Fruit fly (Drosophila melanogaster) whole organism, embryonic: ENCODE data around the gene CG14174.

ENCODE experiments used
- Abd-B ChIP-seq: fragments of 200-800 bp; sonication (Bioruptor generic); optimal IDR thresholded peaks from 2 replicates; lab custom pipeline; 2018; ENCODE audit warnings: missing biosample characterization, mild to moderate bottlenecking, missing genetic modification characterization, moderate library complexity
- Aef1 ChIP-seq: fragments of 200-800 bp; sonication (Bioruptor generic); IDR thresholded peaks from 3 replicates; pipeline ENCODE4 v1.3.6; 2022; ENCODE audit warnings: missing biosample characterization, missing genetic modification characterization
- Bdp1 ChIP-seq: fragments of 200-800 bp; sonication (Bioruptor generic); optimal IDR thresholded peaks from 3 replicates; lab custom pipeline; 2016; ENCODE audit warnings: missing biosample characterization, missing genetic modification characterization
- Bgb ChIP-seq: fragments of 200-800 bp; sonication (Bioruptor generic); IDR thresholded peaks from 2 replicates; pipeline ENCODE4 v1.3.6; 2022; ENCODE audit warnings: missing biosample characterization, missing genetic modification characterization; ENCODE audit not compliant: partially characterized antibody
- CG10462 ChIP-seq: fragments of 200-800 bp; sonication (Bioruptor generic); optimal IDR thresholded peaks from 2 replicates; lab custom pipeline; 2016; ENCODE audit warnings: missing biosample characterization, missing genetic modification characterization
- CG1233 ChIP-seq: fragments of 200-800 bp; sonication (Bioruptor generic); optimal IDR thresholded peaks from 4 replicates; lab custom pipeline; 2018; ENCODE audit warnings: missing biosample characterization, mild to moderate bottlenecking, missing genetic modification characterization
- CG1602 ChIP-seq: fragments of 200-800 bp; sonication (Bioruptor generic); optimal IDR thresholded peaks from 3 replicates; lab custom pipeline; 2016; ENCODE audit warnings: missing biosample characterization, missing genetic modification characterization
- CG2875 ChIP-seq: fragments of 200-800 bp; sonication (Bioruptor generic); optimal IDR thresholded peaks from 2 replicates; lab custom pipeline; 2017; ENCODE audit warnings: missing biosample characterization, mild to moderate bottlenecking, missing genetic modification characterization, missing genetic modification reagents
- CG4360 ChIP-seq: fragments of 200-800 bp; sonication (Bioruptor generic); IDR thresholded peaks from 2 replicates; pipeline ENCODE4 v1.3.6; 2022; ENCODE audit warnings: missing biosample characterization, missing genetic modification characterization
- CG4617 ChIP-seq: fragments of 200-800 bp; sonication (Bioruptor generic); optimal IDR thresholded peaks from 3 replicates; lab custom pipeline; 2016; ENCODE audit warnings: missing biosample characterization, missing genetic modification characterization, borderline replicate concordance
- CG4707 ChIP-seq: fragments of 200-800 bp; sonication (Bioruptor generic); optimal IDR thresholded peaks from 2 replicates; lab custom pipeline; 2018; ENCODE audit warnings: missing biosample characterization, mild to moderate bottlenecking, missing genetic modification characterization, moderate library complexity
- CG4730 ChIP-seq: fragments of 200-800 bp; sonication (Bioruptor generic); IDR thresholded peaks from 2 replicates; pipeline ENCODE4 v1.3.6; 2022; ENCODE audit warnings: missing biosample characterization, missing genetic modification characterization
- CG7271 ChIP-seq: fragments of 200-800 bp; sonication (Bioruptor generic); optimal IDR thresholded peaks from 2 replicates; lab custom pipeline; 2018; ENCODE audit warnings: missing biosample characterization, mild to moderate bottlenecking, missing genetic modification characterization, moderate library complexity
- CG8478 ChIP-seq: fragments of >200 bp; optimal IDR thresholded peaks from 2 replicates; lab custom pipeline; 2018
- CG9609 ChIP-seq: fragments of 200-800 bp; sonication (Bioruptor generic); optimal IDR thresholded peaks from 3 replicates; lab custom pipeline; 2016; ENCODE audit warnings: missing biosample characterization, missing genetic modification characterization
- CG9797 ChIP-seq: fragments of 200-800 bp; sonication (Bioruptor generic); optimal IDR thresholded peaks from 3 replicates; lab custom pipeline; 2018; ENCODE audit warnings: missing biosample characterization, mild to moderate bottlenecking, missing genetic modification characterization
- D ChIP-seq, 2 experiments: fragments of 200-800 bp in 1 of 2; fragments of >200 bp in 1 of 2; sonication (Bioruptor generic) in 1 of 2; optimal IDR thresholded peaks; 2 replicates in 1 of 2; 3 replicates in 1 of 2; lab custom pipeline; 2017; ENCODE audit warnings: mild to moderate bottlenecking in 1 of 2, missing biosample characterization in 1 of 2, missing genetic modification characterization in 1 of 2, missing genetic modification reagents in 1 of 2
- Dref ChIP-seq: fragments of 200-800 bp; sonication (Bioruptor generic); IDR thresholded peaks from 2 replicates; pipeline ENCODE4 v1.3.6; 2022; ENCODE audit warnings: missing biosample characterization, missing genetic modification characterization
- GATAe ChIP-seq: fragments of 200-800 bp; sonication (Bioruptor generic); conservative IDR thresholded peaks from 2 replicates; pipeline ENCODE4 v1.3.6; 2022; ENCODE audit warnings: missing biosample characterization, missing genetic modification characterization
- Hey ChIP-seq: fragments of 200-800 bp; sonication (Bioruptor generic); optimal IDR thresholded peaks from 3 replicates; lab custom pipeline; 2018; ENCODE audit warnings: missing biosample characterization, mild to moderate bottlenecking, missing genetic modification characterization
- HmgD ChIP-seq: fragments of 200-800 bp; sonication (Bioruptor generic); optimal IDR thresholded peaks from 3 replicates; lab custom pipeline; 2016; ENCODE audit warnings: missing biosample characterization, missing genetic modification characterization
- Hr78 ChIP-seq, 2 experiments: fragments of 200-800 bp in 1 of 2; fragments of >200 bp in 1 of 2; sonication (Bioruptor generic) in 1 of 2; optimal IDR thresholded peaks; 2 replicates each; lab custom pipeline; 2017 to 2019; ENCODE audit warnings: missing biosample characterization in 2 of 2, missing genetic modification characterization in 2 of 2, mild to moderate bottlenecking in 1 of 2, moderate library complexity in 1 of 2
- MBD-R2 ChIP-seq: fragments of 200-800 bp; sonication (Bioruptor generic); IDR thresholded peaks from 2 replicates; pipeline ENCODE4 v1.3.6; 2022; ENCODE audit warnings: missing biosample characterization, missing genetic modification characterization
- MESR4 ChIP-seq: fragments of 200-800 bp; sonication (Bioruptor generic); optimal IDR thresholded peaks from 2 replicates; lab custom pipeline; 2018; ENCODE audit warnings: missing biosample characterization, mild to moderate bottlenecking, missing genetic modification characterization, moderate library complexity
- Med ChIP-seq: fragments of 200-800 bp; sonication (Bioruptor generic); peaks from one replicate; lab custom pipeline; 2016; ENCODE audit warnings: missing biosample characterization, missing genetic modification characterization, mild to moderate bottlenecking, inconsistent platforms, moderate library complexity
- Oli ChIP-seq: fragments of 200-800 bp; sonication (Bioruptor generic); optimal IDR thresholded peaks from 2 replicates; lab custom pipeline; 2018; ENCODE audit warnings: missing biosample characterization, mild to moderate bottlenecking, missing genetic modification characterization, moderate library complexity
- Opbp ChIP-seq: fragments of 200-800 bp; sonication (Bioruptor generic); IDR thresholded peaks from 3 replicates; pipeline ENCODE4 v1.3.6; 2022; ENCODE audit warnings: missing biosample characterization, missing genetic modification characterization; ENCODE audit not compliant: partially characterized antibody
- Ptx1 ChIP-seq: fragments of 200-800 bp; sonication (Bioruptor generic); IDR thresholded peaks from 2 replicates; pipeline ENCODE4 v1.3.6; 2022; ENCODE audit warnings: missing biosample characterization, missing genetic modification characterization
- Sox102F ChIP-seq: fragments of 200-800 bp; sonication (Bioruptor generic); optimal IDR thresholded peaks from 2 replicates; lab custom pipeline; 2018; ENCODE audit warnings: missing biosample characterization, mild to moderate bottlenecking, missing genetic modification characterization, moderate library complexity
- amos ChIP-seq: fragments of 200-800 bp; sonication (Bioruptor generic); IDR thresholded peaks from 2 replicates; pipeline ENCODE4 v1.3.6; 2022; ENCODE audit warnings: missing biosample characterization, missing genetic modification characterization; ENCODE audit not compliant: partially characterized antibody
- bigmax ChIP-seq: fragments of 200-800 bp; sonication (Bioruptor generic); optimal IDR thresholded peaks from 2 replicates; lab custom pipeline; 2018; ENCODE audit warnings: missing biosample characterization, mild to moderate bottlenecking, missing genetic modification characterization
- crol ChIP-seq: fragments of 200-800 bp; sonication (Bioruptor generic); IDR thresholded peaks from 2 replicates; pipeline ENCODE4 v1.3.6; 2022; ENCODE audit warnings: missing biosample characterization, missing genetic modification characterization
- da ChIP-seq: fragments of 200-800 bp; sonication (Bioruptor generic); optimal IDR thresholded peaks from 2 replicates; lab custom pipeline; 2016; ENCODE audit warnings: missing biosample characterization, missing genetic modification characterization
- hbn ChIP-seq: fragments of 200-800 bp; sonication (Bioruptor generic); IDR thresholded peaks from 2 replicates; pipeline ENCODE4 v1.3.6; 2022; ENCODE audit warnings: missing biosample characterization, missing genetic modification characterization; ENCODE audit not compliant: partially characterized antibody
- her ChIP-seq: fragments of 200-800 bp; sonication (Bioruptor generic); optimal IDR thresholded peaks from 2 replicates; lab custom pipeline; 2016; ENCODE audit warnings: missing biosample characterization, missing genetic modification characterization
- kay ChIP-seq: fragments of 200-800 bp; sonication (Bioruptor generic); optimal IDR thresholded peaks from 2 replicates; lab custom pipeline; 2016; ENCODE audit warnings: missing biosample characterization, missing genetic modification characterization
- klu ChIP-seq: fragments of 200-800 bp; sonication (Bioruptor generic); IDR thresholded peaks from 2 replicates; pipeline ENCODE4 v1.3.6; 2022; ENCODE audit warnings: missing biosample characterization, missing genetic modification characterization
- mirr ChIP-seq: fragments of 200-800 bp; sonication (Bioruptor generic); optimal IDR thresholded peaks from 3 replicates; lab custom pipeline; 2018; ENCODE audit warnings: missing biosample characterization, mild to moderate bottlenecking, missing genetic modification characterization
- pho ChIP-seq: fragments of 200-800 bp; sonication (Bioruptor generic); optimal IDR thresholded peaks from 2 replicates; lab custom pipeline; 2016; ENCODE audit warnings: missing biosample characterization, missing genetic modification characterization
- pzg ChIP-seq: fragments of 200-800 bp; sonication (Bioruptor generic); optimal IDR thresholded peaks from 3 replicates; lab custom pipeline; 2018; ENCODE audit warnings: missing biosample characterization, mild to moderate bottlenecking, missing genetic modification characterization, moderate library complexity
- row ChIP-seq: fragments of 200-800 bp; sonication (Bioruptor generic); IDR thresholded peaks from 3 replicates; pipeline ENCODE4 v1.3.6; 2022; ENCODE audit warnings: missing biosample characterization, missing genetic modification characterization
- salm ChIP-seq: fragments of 200-800 bp; sonication (Bioruptor generic); optimal IDR thresholded peaks from 2 replicates; lab custom pipeline; 2018; ENCODE audit warnings: missing biosample characterization, mild to moderate bottlenecking, missing genetic modification characterization
- sens ChIP-seq: fragments of 200-800 bp; sonication (Bioruptor generic); peaks from one replicate; lab custom pipeline; 2016; ENCODE audit warnings: missing biosample characterization, missing genetic modification characterization
- slbo ChIP-seq: fragments of 200-800 bp; sonication (Bioruptor generic); IDR thresholded peaks from 2 replicates; pipeline ENCODE4 v1.3.6; 2022; ENCODE audit warnings: missing biosample characterization, missing genetic modification characterization
- sug ChIP-seq: fragments of 200-800 bp; optimal IDR thresholded peaks from 2 replicates; lab custom pipeline; 2019; ENCODE audit warnings: missing biosample characterization, mild to moderate bottlenecking, missing genetic modification characterization, moderate library complexity
- tgo ChIP-seq: fragments of 200-800 bp; sonication (Bioruptor generic); IDR thresholded peaks from 3 replicates; pipeline ENCODE4 v1.3.6; 2022; ENCODE audit warnings: missing biosample characterization, missing genetic modification characterization
- unpg ChIP-seq: fragments of 200-800 bp; sonication (Bioruptor generic); optimal IDR thresholded peaks from 3 replicates; lab custom pipeline; 2018; ENCODE audit warnings: missing biosample characterization, mild to moderate bottlenecking, missing genetic modification characterization, moderate library complexity
- vfl ChIP-seq: fragments of 200-800 bp; sonication (Bioruptor generic); optimal IDR thresholded peaks from 2 replicates; lab custom pipeline; 2016; ENCODE audit warnings: missing biosample characterization, missing genetic modification characterization

The CG14174 gene

DNA sequence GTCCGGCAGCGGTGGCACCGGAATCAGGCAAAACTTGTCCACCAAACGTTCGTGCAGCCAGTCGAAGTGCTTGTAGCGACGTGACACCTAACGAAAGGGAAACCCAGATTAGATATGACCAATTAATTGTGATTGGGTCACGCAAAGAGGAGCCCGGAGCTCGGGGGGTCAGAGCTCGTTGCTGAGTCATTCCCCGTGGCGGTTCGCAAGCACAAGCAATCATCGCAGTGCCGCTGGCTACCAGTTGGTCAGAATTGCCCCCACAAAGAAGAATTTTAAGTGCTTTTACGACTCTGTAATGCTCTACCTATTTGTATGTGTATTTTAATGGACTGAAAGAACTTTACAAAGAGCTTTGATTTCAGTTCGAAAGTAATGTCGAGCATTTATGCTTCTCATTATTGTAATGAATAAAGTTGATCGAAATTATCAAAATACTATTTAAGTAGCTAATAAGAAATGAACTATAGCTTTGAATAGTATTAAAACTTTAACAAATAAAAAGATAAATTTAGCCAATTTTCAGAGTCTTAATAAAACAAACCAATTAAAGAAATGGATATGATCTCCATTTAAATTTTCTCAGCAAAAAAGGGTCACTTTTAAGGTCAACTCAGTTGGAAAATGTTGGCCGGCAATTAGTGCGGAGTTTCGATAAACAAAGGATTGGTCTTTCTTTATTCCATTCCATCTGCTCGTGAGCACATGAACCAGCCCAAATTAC is 6.9 kb upstream of the CG14174 start (continued):
- TF ChIP-seq sug (tag; lab: Kevin White, UChicago) (peak; percentile 63), mirr (GFP tag; lab: Kevin White, UChicago) (peak; percentile 2), CG1602 (no peak), Hr78 (GFP tag; optimal IDR thresholded peaks at IDR 0.05; lab: Kevin White, UChicago) (peak in 1 of 2 experiments; percentile 89), klu (GFP tag; lab: Robert Waterston, UW) (no peak), Sox102F (GFP tag; lab: Kevin White, UChicago) (no peak), CG9609 (GFP tag; lab: Kevin White, UChicago) (no peak), CG8478 (lab: Kevin White, UChicago) (no peak), slbo (no peak), crol (peak; percentile 46; the same call in 1 of the 2 replicates), row (GFP tag; lab: Robert Waterston, UW) (peak; percentile 45), sens (GFP tag; lab: Kevin White, UChicago) (peak; percentile 66), Ptx1 (GFP tag; lab: Robert Waterston, UW) (no peak), tgo (GFP tag; lab: Robert Waterston, UW) (no peak), Abd-B (GFP tag; lab: Kevin White, UChicago) (no peak), GATAe (GFP tag; lab: Robert Waterston, UW) (peak; percentile 26; the same call in 1 of the 2 replicates), CG4730 (GFP tag; lab: Robert Waterston, UW) (no peak), unpg (GFP tag; lab: Kevin White, UChicago) (no peak)

DNA sequence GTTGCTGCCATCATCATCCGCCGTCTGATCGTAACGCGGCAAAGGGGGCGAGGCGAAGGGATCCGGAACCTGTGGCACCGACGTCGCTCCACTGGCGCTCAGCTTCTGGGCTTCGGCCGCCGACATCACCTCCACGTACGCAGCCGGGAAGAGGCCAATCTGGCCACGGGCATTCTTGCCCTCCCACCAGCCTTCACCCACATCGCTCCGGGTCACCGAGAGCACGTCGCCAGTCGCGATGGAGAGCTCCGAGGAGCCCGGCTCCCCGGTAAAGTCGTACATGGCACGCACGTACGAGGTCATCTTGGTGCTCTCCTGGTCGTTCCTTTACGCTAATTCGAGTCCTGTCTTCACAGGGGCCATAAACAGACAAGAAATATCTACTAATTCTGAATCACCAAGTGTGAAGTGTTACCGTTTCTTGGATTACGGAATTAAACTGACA is 5.7 kb upstream of the CG14174 start, which contains the start of gene SH3PX1:
Gene SH3PX1, minus strand, starts transcription at position 445 of the 445 bp plus-strand sequence.
- no peak for TF ChIP-seq CG2875 (GFP tag; lab: Kevin White, UChicago)
- no peak for TF ChIP-seq kay (GFP tag; lab: Kevin White, UChicago)
- TF ChIP-seq CG10462 (GFP tag; lab: Kevin White, UChicago) = no peak
- TF ChIP-seq D (optimal IDR thresholded peaks at IDR 0.05; lab: Kevin White, UChicago) = peak; percentile 6
- TF ChIP-seq D (GFP tag; optimal IDR thresholded peaks at IDR 0.05; lab: Kevin White, UChicago) = no peak
- TF ChIP-seq CG4707 (GFP tag; lab: Kevin White, UChicago) = no peak
- no peak for TF ChIP-seq CG1233
- TF ChIP-seq MBD-R2 (GFP tag; lab: Robert Waterston, UW) = peak; percentile 41
- peak; percentile 11 for TF ChIP-seq her (GFP tag; lab: Kevin White, UChicago)
- peak; percentile 86 for TF ChIP-seq Med
- peak; percentile 1 for TF ChIP-seq HmgD (GFP tag; lab: Kevin White, UChicago)
- TF ChIP-seq Bdp1 (GFP tag; lab: Kevin White, UChicago) = no peak
- TF ChIP-seq CG4360 = 0 out of 2 replicates have a peak, but pooled peaks have one; percentile 12
- peak; percentile 32 for TF ChIP-seq pzg (GFP tag; lab: Kevin White, UChicago)
- TF ChIP-seq hbn = 0 out of 2 replicates have a peak, but pooled peaks have one; percentile 26
- TF ChIP-seq vfl (GFP tag; lab: Kevin White, UChicago) = no peak
- TF ChIP-seq Hey = no peak
- peak; percentile 51; the same call in 1 of the 2 replicates for TF ChIP-seq Bgb
- TF ChIP-seq CG9797 = no peak
- no peak for TF ChIP-seq salm (tag; lab: Kevin White, UChicago)
- TF ChIP-seq da = no peak
- 0 out of 3 replicates have a peak, but pooled peaks have one; percentile 23 for TF ChIP-seq Opbp
- TF ChIP-seq Aef1 (GFP tag; lab: Robert Waterston, UW) = no peak
- TF ChIP-seq bigmax (GFP tag; lab: Kevin White, UChicago) = no peak
- no peak for TF ChIP-seq Oli
- no peak for TF ChIP-seq pho (GFP tag; lab: Kevin White, UChicago)
- TF ChIP-seq MESR4 (GFP tag; lab: Kevin White, UChicago) = peak; percentile 97
- TF ChIP-seq CG7271 (tag; lab: Kevin White, UChicago) = no peak
- peak; percentile 13; the same call in 1 of the 2 replicates for TF ChIP-seq amos (GFP tag; lab: Robert Waterston, UW)
- peak; percentile 48 for TF ChIP-seq CG4617 (GFP tag; lab: Kevin White, UChicago)
- TF ChIP-seq Dref = peak; percentile 39; the same call in 1 of the 2 replicates
